Fruit fly (Drosophila melanogaster): ENCODE measurements around the gene Tig.

- no peak for TF ChIP-seq dsx (GFP tag; optimal IDR thresholded peaks at IDR 0.05; ENCODE audit: poor library complexity, severe bottlenecking)
- peak; percentile 5 for TF ChIP-seq svp (GFP tag)
- TF ChIP-seq esn (GFP tag; optimal IDR thresholded peaks at IDR 0.05), result no peak
- no peak for TF ChIP-seq acj6 (GFP tag; optimal IDR thresholded peaks at IDR 0.05)
Measured at dm6 chr2L:6369286-6369685, 53.8 kb downstream of the Tig start.

All from whole organism, prepupa.